Worm (Caenorhabditis elegans) whole organism, mixed stage, embryonic: ENCODE data around the gene Y49A3A.3.

Source experiments
- bed-3 ChIP-seq: fragments of 200-800 bp; sonication (Bioruptor generic); optimal IDR thresholded peaks from 3 replicates; lab custom pipeline; 2018; ENCODE audit warnings: mild to moderate bottlenecking, missing genetic modification characterization, moderate library complexity, missing compliant biosample characterization
- blmp-1 ChIP-seq: fragments of 150-350 bp; optimal IDR thresholded peaks from 2 replicates; lab custom pipeline; 2014; ENCODE audit warnings: missing biosample characterization, missing genetic modification characterization
- ceh-83 ChIP-seq: fragments of 200-800 bp; sonication (Bioruptor generic); optimal IDR thresholded peaks from 2 replicates; lab custom pipeline; 2018; ENCODE audit warnings: mild to moderate bottlenecking, missing genetic modification characterization, missing compliant biosample characterization
- drap-1 ChIP-seq: fragments of 200-800 bp; sonication (Bioruptor generic); optimal IDR thresholded peaks from 3 replicates; lab custom pipeline; 2018; ENCODE audit warnings: mild to moderate bottlenecking, missing genetic modification characterization, missing compliant biosample characterization
- elt-3 ChIP-seq: fragments of 150-350 bp; optimal IDR thresholded peaks from 2 replicates; lab custom pipeline; 2014; ENCODE audit warnings: missing biosample characterization, missing genetic modification characterization
- flh-1 ChIP-seq: fragments of 200-800 bp; sonication (Bioruptor generic); optimal IDR thresholded peaks from 2 replicates; lab custom pipeline; 2018; ENCODE audit warnings: mild to moderate bottlenecking, missing genetic modification characterization, moderate library complexity, missing compliant biosample characterization
- hlh-1 ChIP-seq: fragments of 150-350 bp; optimal IDR thresholded peaks from 2 replicates; lab custom pipeline; 2014; ENCODE audit warnings: missing biosample characterization, missing genetic modification reagents, missing genetic modification characterization
- nhr-237 ChIP-seq: fragments of 150-350 bp; optimal IDR thresholded peaks from 2 replicates; lab custom pipeline; 2014; ENCODE audit warnings: missing biosample characterization, missing genetic modification characterization
- nhr-28 ChIP-seq: fragments of 150-350 bp; optimal IDR thresholded peaks from 2 replicates; lab custom pipeline; 2014; ENCODE audit warnings: missing biosample characterization, missing genetic modification characterization
- snpc-4 ChIP-seq: fragments of 150-350 bp; optimal IDR thresholded peaks from 2 replicates; lab custom pipeline; 2014; ENCODE audit warnings: missing biosample characterization, missing genetic modification characterization
- sptf-1 ChIP-seq: sonication (generic microtip); optimal IDR thresholded peaks from 2 replicates; lab custom pipeline; 2017; ENCODE audit warnings: mild to moderate bottlenecking, missing genetic modification characterization, moderate library complexity, missing compliant biosample characterization
- tbx-8 ChIP-seq: fragments of 200-800 bp; sonication (Bioruptor generic); optimal IDR thresholded peaks from 2 replicates; lab custom pipeline; 2018; ENCODE audit warnings: mild to moderate bottlenecking, missing genetic modification characterization, moderate library complexity, missing compliant biosample characterization
- unc-39 ChIP-seq: fragments of 150-350 bp; optimal IDR thresholded peaks from 2 replicates; lab custom pipeline; 2014; ENCODE audit warnings: missing biosample characterization, missing genetic modification characterization
- unc-62 ChIP-seq: fragments of 150-350 bp; optimal IDR thresholded peaks from 2 replicates; lab custom pipeline; 2014; ENCODE audit warnings: missing biosample characterization, missing genetic modification reagents, missing genetic modification characterization

DNA sequence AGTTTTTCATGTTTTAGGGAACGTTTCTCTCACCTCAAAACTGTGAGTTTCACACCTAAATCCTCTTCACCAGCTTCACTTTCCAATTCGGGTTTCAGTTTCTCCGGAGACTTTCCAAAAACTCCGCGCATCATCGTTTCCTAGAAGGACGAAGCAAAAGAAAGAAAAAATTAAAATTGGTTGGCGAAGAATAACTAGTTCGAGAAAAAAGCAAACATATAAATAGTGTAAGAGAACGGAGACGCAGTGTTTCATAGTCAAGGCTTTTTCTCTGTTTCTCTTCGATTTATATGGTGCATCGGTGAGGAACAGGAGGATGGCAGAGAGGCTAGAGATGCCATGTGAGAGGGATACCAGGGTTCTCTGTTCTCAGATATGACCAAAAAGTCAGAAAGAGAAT lies 31.5 kb upstream of the Y49A3A.3 start, which contains the start of gene F47B8.3:
- TF ChIP-seq nhr-237, result no peak
- no peak for TF ChIP-seq nhr-28 (tag; lab: Kevin White, UChicago)
- no peak for TF ChIP-seq unc-62 (GFP tag; lab: Kevin White, UChicago)
- TF ChIP-seq bed-3 (GFP tag; lab: Kevin White, UChicago), result no peak
- TF ChIP-seq flh-1, result no peak
- TF ChIP-seq ceh-83 (GFP tag; lab: Kevin White, UChicago), result no peak
- TF ChIP-seq tbx-8 (GFP tag; lab: Kevin White, UChicago), result no peak
- TF ChIP-seq blmp-1, result no peak
- TF ChIP-seq hlh-1, result no peak
- no peak for TF ChIP-seq elt-3
- no peak for TF ChIP-seq unc-39 (tag; lab: Kevin White, UChicago)
- no peak for TF ChIP-seq drap-1 (GFP tag; lab: Kevin White, UChicago)
- TF ChIP-seq snpc-4, result no peak
- no peak for TF ChIP-seq sptf-1 (tag; lab: Kevin White, UChicago)
